Worm (Caenorhabditis elegans) whole organism, L4 larva: ENCODE results near the gene F56F10.2.

Experiments
- F26F4.8 ChIP-seq: fragments of 200-800 bp; sonication (Bioruptor generic); conservative IDR thresholded peaks from 2 replicates; pipeline ENCODE4 v1.3.6; 2022; ENCODE audit warnings: missing genetic modification characterization, missing compliant biosample characterization
- Y48G9A.11 ChIP-seq: fragments of 200-800 bp; sonication (Bioruptor generic); IDR thresholded peaks from 2 replicates; pipeline ENCODE4 v1.3.6; 2022; ENCODE audit warnings: missing genetic modification reagents, missing genetic modification characterization, missing compliant biosample characterization
- Y75B8A.6 ChIP-seq: fragments of 200-800 bp; sonication (Bioruptor generic); IDR thresholded peaks from 2 replicates; pipeline ENCODE4 v1.3.6; 2022; ENCODE audit warnings: missing genetic modification reagents, missing genetic modification characterization, missing compliant biosample characterization
- aha-1 ChIP-seq: fragments of 150-350 bp; peaks from one replicate; lab custom pipeline; 2014; ENCODE audit warnings: missing biosample characterization, missing genetic modification characterization
- arid-1 ChIP-seq: fragments of 200-800 bp; sonication (Bioruptor generic); conservative IDR thresholded peaks from 2 replicates; pipeline ENCODE4 v1.3.6; 2022; ENCODE audit warnings: missing genetic modification reagents, missing genetic modification characterization, missing compliant biosample characterization
- ceh-20 ChIP-seq: fragments of 200-800 bp; sonication (Bioruptor generic); IDR thresholded peaks from 2 replicates; pipeline ENCODE4 v1.3.6; 2022; ENCODE audit warnings: missing genetic modification reagents, missing genetic modification characterization, missing compliant biosample characterization
- ceh-44 ChIP-seq: fragments of 200-800 bp; sonication (Bioruptor generic); IDR thresholded peaks from 2 replicates; pipeline ENCODE4 v1.3.6; 2022; ENCODE audit warnings: missing genetic modification reagents, missing genetic modification characterization, missing compliant biosample characterization
- cey-2 ChIP-seq: sonication (generic microtip); optimal IDR thresholded peaks from 3 replicates; lab custom pipeline; 2017; ENCODE audit warnings: missing genetic modification characterization, mild to moderate bottlenecking, missing compliant biosample characterization, antibody characterized with exemption, borderline replicate concordance; ENCODE audit not compliant: insufficient read depth
- daf-16 ChIP-seq, 3 experiments: sonication (generic microtip); optimal IDR thresholded peaks; 2 replicates each; lab custom pipeline; 2016 to 2017; ENCODE audit warnings: missing genetic modification characterization in 3 of 3, missing genetic modification reagents in 3 of 3, mild to moderate bottlenecking in 2 of 3, missing compliant biosample characterization in 2 of 3, missing biosample characterization in 1 of 3, moderate library complexity in 1 of 3
- dmd-6 ChIP-seq: fragments of 200-800 bp; sonication (Bioruptor generic); IDR thresholded peaks from 2 replicates; pipeline ENCODE4 v1.3.6; 2022; ENCODE audit warnings: missing genetic modification reagents, missing genetic modification characterization, missing compliant biosample characterization
- dmd-8 ChIP-seq: fragments of 200-800 bp; sonication (Bioruptor generic); IDR thresholded peaks from 2 replicates; pipeline ENCODE4 v1.3.6; 2022; ENCODE audit warnings: missing genetic modification characterization, missing compliant biosample characterization
- dve-1 ChIP-seq: sonication (generic microtip); optimal IDR thresholded peaks from 2 replicates; lab custom pipeline; 2017; ENCODE audit warnings: antibody characterized with exemption, mild to moderate bottlenecking, missing genetic modification characterization, missing compliant biosample characterization; ENCODE audit not compliant: insufficient read depth
- hif-1 ChIP-seq, 2 experiments: sonication (generic microtip); optimal IDR thresholded peaks; 2 replicates each; lab custom pipeline; 2016 to 2017; ENCODE audit warnings: missing compliant biosample characterization in 2 of 2, missing genetic modification characterization in 2 of 2, missing genetic modification reagents in 2 of 2, missing genotype in 2 of 2, mild to moderate bottlenecking in 1 of 2
- hlh-11 ChIP-seq: fragments of 200-800 bp; sonication (Bioruptor generic); optimal IDR thresholded peaks from 2 replicates; lab custom pipeline; 2018; ENCODE audit warnings: mild to moderate bottlenecking, missing genetic modification characterization, missing compliant biosample characterization
- hlh-30 ChIP-seq: sonication (generic microtip); optimal IDR thresholded peaks from 2 replicates; lab custom pipeline; 2017; ENCODE audit warnings: antibody characterized with exemption, mild to moderate bottlenecking, missing genetic modification characterization, missing compliant biosample characterization; ENCODE audit not compliant: insufficient read depth
- lin-1 ChIP-seq: fragments of 200-800 bp; sonication (Bioruptor generic); IDR thresholded peaks from 2 replicates; pipeline ENCODE4 v1.3.6; 2022; ENCODE audit warnings: missing genetic modification reagents, missing genetic modification characterization, missing compliant biosample characterization
- lin-13 ChIP-seq: fragments of 150-350 bp; optimal IDR thresholded peaks from 2 replicates; lab custom pipeline; 2014; ENCODE audit warnings: missing biosample characterization, missing genetic modification reagents, missing genetic modification characterization
- lir-3 ChIP-seq: sonication (generic microtip); optimal IDR thresholded peaks from 2 replicates; lab custom pipeline; 2016; ENCODE audit warnings: mild to moderate bottlenecking, missing genetic modification characterization, missing compliant biosample characterization
- lsy-2 ChIP-seq, 2 experiments: fragments of 150-350 bp in 1 of 2; sonication (generic microtip) in 1 of 2; optimal IDR thresholded peaks; 2 replicates each; lab custom pipeline; 2014 to 2017; ENCODE audit warnings: missing biosample characterization in 2 of 2, missing genetic modification characterization in 2 of 2
- madf-5 ChIP-seq, 2 experiments: fragments of 200-800 bp; sonication (Bioruptor generic); IDR thresholded peaks; 2 replicates each; pipeline ENCODE4 v1.3.6; 2022; ENCODE audit warnings: missing compliant biosample characterization in 2 of 2, missing genetic modification characterization in 2 of 2
- mdl-1 ChIP-seq, 2 experiments: fragments of 150-350 bp in 1 of 2; sonication (generic microtip) in 1 of 2; optimal IDR thresholded peaks; 2 replicates each; lab custom pipeline; 2014 to 2017; ENCODE audit warnings: missing biosample characterization in 2 of 2, missing genetic modification characterization in 2 of 2
- mep-1 ChIP-seq: fragments of 150-350 bp; sonication (generic microtip); optimal IDR thresholded peaks from 3 replicates; lab custom pipeline; 2014; ENCODE audit warnings: missing biosample characterization, missing genetic modification characterization
- mxl-3 ChIP-seq: fragments of 200-800 bp; sonication (Bioruptor generic); optimal IDR thresholded peaks from 2 replicates; lab custom pipeline; 2018; ENCODE audit warnings: mild to moderate bottlenecking, missing genetic modification characterization, missing compliant biosample characterization
- nhr-10 ChIP-seq: fragments of 150-350 bp; optimal IDR thresholded peaks from 2 replicates; lab custom pipeline; 2014; ENCODE audit warnings: missing biosample characterization, missing genetic modification characterization
- nhr-102 ChIP-seq: sonication (generic microtip); optimal IDR thresholded peaks from 2 replicates; lab custom pipeline; 2016; ENCODE audit warnings: mild to moderate bottlenecking, missing genetic modification characterization, moderate library complexity, missing compliant biosample characterization
- nhr-25 ChIP-seq: sonication (generic microtip); optimal IDR thresholded peaks from 2 replicates; lab custom pipeline; 2017; ENCODE audit warnings: missing genetic modification characterization, mild to moderate bottlenecking, missing compliant biosample characterization, antibody characterized with exemption, moderate library complexity, borderline replicate concordance; ENCODE audit not compliant: insufficient read depth
- nhr-28 ChIP-seq: fragments of 150-350 bp; optimal IDR thresholded peaks from 2 replicates; lab custom pipeline; 2014; ENCODE audit warnings: missing biosample characterization, missing genetic modification characterization
- nhr-41 ChIP-seq: fragments of 200-800 bp; sonication (Bioruptor generic); IDR thresholded peaks from 2 replicates; pipeline ENCODE4 v1.3.6; 2022; ENCODE audit warnings: missing genetic modification reagents, missing genetic modification characterization, missing compliant biosample characterization
- nhr-48 ChIP-seq: sonication (generic microtip); optimal IDR thresholded peaks from 2 replicates; lab custom pipeline; 2016; ENCODE audit warnings: mild to moderate bottlenecking, missing genetic modification characterization, missing compliant biosample characterization
- nhr-77 ChIP-seq: fragments of 150-350 bp; optimal IDR thresholded peaks from 2 replicates; lab custom pipeline; 2014; ENCODE audit warnings: missing biosample characterization, missing genetic modification characterization
- rbr-2 ChIP-seq: sonication (generic microtip); optimal IDR thresholded peaks from 2 replicates; lab custom pipeline; 2016; ENCODE audit warnings: missing genotype, missing genetic modification characterization, missing compliant biosample characterization
- skn-1 ChIP-seq: fragments of 150-350 bp; optimal IDR thresholded peaks from 2 replicates; lab custom pipeline; 2014; ENCODE audit warnings: missing biosample characterization, missing genetic modification characterization
- tag-97 ChIP-seq: fragments of 200-800 bp; sonication (Bioruptor generic); IDR thresholded peaks from 2 replicates; pipeline ENCODE4 v1.3.6; 2022; ENCODE audit warnings: missing genetic modification characterization, missing compliant biosample characterization
- unc-39 ChIP-seq: sonication (generic microtip); optimal IDR thresholded peaks from 2 replicates; lab custom pipeline; 2017; ENCODE audit warnings: missing biosample characterization, missing genetic modification characterization
- unc-62 ChIP-seq, 3 experiments: fragments of 150-350 bp in 1 of 3; sonication (generic microtip); optimal IDR thresholded peaks in 2 of 3; peaks in 1 of 3; 1 replicate in 1 of 3; 2 replicates in 2 of 3; lab custom pipeline; 2014 to 2017; ENCODE audit warnings: missing biosample characterization in 3 of 3, missing genetic modification characterization in 3 of 3, missing genetic modification reagents in 3 of 3, missing genotype in 1 of 3
- ztf-11 ChIP-seq: fragments of 150-350 bp; optimal IDR thresholded peaks from 2 replicates; lab custom pipeline; 2014; ENCODE audit warnings: missing biosample characterization, missing genetic modification characterization
- ztf-7 ChIP-seq: fragments of 150-350 bp; optimal IDR thresholded peaks from 2 replicates; lab custom pipeline; 2014; ENCODE audit warnings: missing biosample characterization, missing genetic modification characterization

F56F10.2 gene

ce11 chrX:863478-863877 lies 4.1 kb downstream of the F56F10.2 start, which contains the start of gene cdo-1:
TSS of gene cdo-1 (minus strand) at chrX:863578.
- TF ChIP-seq unc-62 (GFP tag; optimal IDR thresholded peaks at IDR 0.05 in 1 of 2; lab: Kevin White, UChicago) (peak in 1 of 2 experiments; percentile 56), unc-62 (tag; optimal IDR thresholded peaks at IDR 0.05; lab: Kevin White, UChicago) (no peak), lin-13 (GFP tag; lab: Kevin White, UChicago) (no peak)

- TF ChIP-seq lir-3 (tag; lab: Kevin White, UChicago) (no peak), hlh-30 (peak; percentile 74), ztf-11 (tag; lab: Kevin White, UChicago) (no peak), rbr-2 (tag; lab: Kevin White, UChicago) (no peak), nhr-25 (tag; lab: Kevin White, UChicago) (peak; percentile 57), ztf-7 (peak; percentile 11), Y48G9A.11 (GFP tag; lab: Robert Waterston, UW) (no peak), lsy-2 (tag; optimal IDR thresholded peaks at IDR 0.05; lab: Kevin White, UChicago) (peak in 1 of 2 experiments; percentile 35), unc-62 (GFP tag; optimal IDR thresholded peaks at IDR 0.05 in 1 of 2; lab: Kevin White, UChicago) (peak in 1 of 2 experiments; percentile 95), unc-62 (tag; optimal IDR thresholded peaks at IDR 0.05; lab: Kevin White, UChicago) (peak; percentile 19), nhr-102 (tag; lab: Kevin White, UChicago) (no peak), unc-39 (tag; lab: Kevin White, UChicago) (no peak), skn-1 (tag; lab: Kevin White, UChicago) (no peak), nhr-28 (tag; lab: Kevin White, UChicago) (peak; percentile 81), arid-1 (no peak), nhr-48 (tag; lab: Kevin White, UChicago) (peak; percentile 85), tag-97 (GFP tag; lab: Robert Waterston, UW) (no peak), F26F4.8 (GFP tag; lab: Robert Waterston, UW) (no peak), daf-16 (GFP tag; optimal IDR thresholded peaks at IDR 0.05; lab: Kevin White, UChicago) (no peak), daf-16 (tag; optimal IDR thresholded peaks at IDR 0.05; lab: Kevin White, UChicago) (no peak), mxl-3 (GFP tag; lab: Kevin White, UChicago) (peak; percentile 53), nhr-77 (tag; lab: Kevin White, UChicago) (peak; percentile 27), ceh-44 (no peak), nhr-10 (tag; lab: Kevin White, UChicago) (peak; percentile 15), madf-5 (GFP tag; IDR thresholded peaks at IDR 0.05; lab: Robert Waterston, UW) (no peak), mdl-1 (tag; optimal IDR thresholded peaks at IDR 0.05; lab: Kevin White, UChicago) (peak; percentile 61 to 85), dmd-6 (GFP tag; lab: Robert Waterston, UW) (peak; percentile 53), dmd-8 (GFP tag; lab: Robert Waterston, UW) (no peak), lin-1 (0 out of 2 replicates have a peak, but pooled peaks have one; percentile 14), dve-1 (tag; lab: Kevin White, UChicago) (peak; percentile 14), mep-1 (tag; lab: Kevin White, UChicago) (peak; percentile 54), hlh-11 (tag; lab: Kevin White, UChicago) (peak; percentile 73), aha-1 (tag; lab: Kevin White, UChicago) (peak; percentile 100), Y75B8A.6 (no peak), cey-2 (tag; lab: Kevin White, UChicago) (peak; percentile 36), nhr-41 (no peak), ceh-20 (GFP tag; lab: Robert Waterston, UW) (0 out of 2 replicates have a peak, but pooled peaks have one; percentile 46), hif-1 (tag; optimal IDR thresholded peaks at IDR 0.05; lab: Kevin White, UChicago) (peak; percentile 79 to 94)
These were observed 4.9 kb downstream of the F56F10.2 start for ce11 chrX:864293-864731.
